Fruit fly (Drosophila melanogaster) whole organism, embryonic: Measurements from ENCODE around the gene CG4101.
A peak's percentile ranks its signal among the peaks of the same experiment; 100 is the strongest.

ENCODE experiments used
- ATbp ChIP-seq: fragments of 200-800 bp; sonication (Bioruptor generic); optimal IDR thresholded peaks from 2 replicates; lab custom pipeline; 2017; ENCODE audit warnings: missing biosample characterization, mild to moderate bottlenecking, missing genetic modification characterization, missing genetic modification reagents
- CG11723 ChIP-seq: fragments of 200-800 bp; sonication (Bioruptor generic); optimal IDR thresholded peaks from 2 replicates; lab custom pipeline; 2017; ENCODE audit warnings: missing biosample characterization, mild to moderate bottlenecking, missing genetic modification characterization
- CG12391 ChIP-seq: fragments of 200-800 bp; sonication (Bioruptor generic); optimal IDR thresholded peaks from 3 replicates; lab custom pipeline; 2018; ENCODE audit warnings: missing biosample characterization, mild to moderate bottlenecking, missing genetic modification characterization, moderate library complexity
- CG13287 ChIP-seq: fragments of 200-800 bp; sonication (Bioruptor generic); IDR thresholded peaks from 2 replicates; pipeline ENCODE4 v1.3.6; 2022; ENCODE audit warnings: missing biosample characterization, missing genetic modification characterization; ENCODE audit not compliant: partially characterized antibody
- CG14710 ChIP-seq: fragments of 200-800 bp; sonication (Bioruptor generic); optimal IDR thresholded peaks from 3 replicates; lab custom pipeline; 2019; ENCODE audit warnings: missing biosample characterization, mild to moderate bottlenecking, missing genetic modification characterization, moderate library complexity
- CG15514 ChIP-seq: fragments of 200-800 bp; sonication (Bioruptor generic); optimal IDR thresholded peaks from 3 replicates; lab custom pipeline; 2017; ENCODE audit warnings: missing biosample characterization, missing genetic modification characterization, mild to moderate bottlenecking, moderate library complexity, missing genetic modification reagents
- CG16813 ChIP-seq: fragments of 200-800 bp; sonication (Bioruptor generic); IDR thresholded peaks from 3 replicates; pipeline ENCODE4 v1.3.6; 2022; ENCODE audit warnings: missing biosample characterization, missing genetic modification characterization; ENCODE audit not compliant: partially characterized antibody
- CG17829 ChIP-seq: fragments of 200-800 bp; optimal IDR thresholded peaks from 2 replicates; lab custom pipeline; 2019; ENCODE audit warnings: missing biosample characterization, mild to moderate bottlenecking, missing genetic modification characterization, moderate library complexity
- CG17912 ChIP-seq: fragments of 200-800 bp; sonication (Bioruptor generic); optimal IDR thresholded peaks from 2 replicates; lab custom pipeline; 2018; ENCODE audit warnings: missing biosample characterization, mild to moderate bottlenecking, missing genetic modification characterization
- CG2199 ChIP-seq: fragments of 200-800 bp; sonication (Bioruptor generic); IDR thresholded peaks from 3 replicates; pipeline ENCODE4 v1.3.6; 2022; ENCODE audit warnings: missing biosample characterization, missing genetic modification characterization
- CG31388 ChIP-seq: fragments of 200-800 bp; sonication (Bioruptor generic); optimal IDR thresholded peaks from 2 replicates; lab custom pipeline; 2016; ENCODE audit warnings: missing biosample characterization, missing genetic modification characterization
- CG32767 ChIP-seq: fragments of 200-800 bp; sonication (Bioruptor generic); IDR thresholded peaks from 2 replicates; pipeline ENCODE4 v1.3.6; 2022; ENCODE audit warnings: missing biosample characterization, missing genetic modification characterization
- CG3407 ChIP-seq: fragments of 200-800 bp; sonication (Bioruptor generic); optimal IDR thresholded peaks from 2 replicates; lab custom pipeline; 2018; ENCODE audit warnings: missing biosample characterization, mild to moderate bottlenecking, missing genetic modification characterization
- CG5180 ChIP-seq: fragments of 200-800 bp; sonication (Bioruptor generic); optimal IDR thresholded peaks from 3 replicates; lab custom pipeline; 2017; ENCODE audit warnings: missing biosample characterization, missing genetic modification characterization, mild to moderate bottlenecking, moderate library complexity, missing genetic modification reagents
- CG8924 ChIP-seq: fragments of 200-800 bp; optimal IDR thresholded peaks from 3 replicates; lab custom pipeline; 2019; ENCODE audit warnings: missing biosample characterization, mild to moderate bottlenecking, missing genetic modification characterization, moderate library complexity
- Camta ChIP-seq: fragments of 200-800 bp; sonication (Bioruptor generic); optimal IDR thresholded peaks from 2 replicates; lab custom pipeline; 2016; ENCODE audit warnings: missing biosample characterization, missing genetic modification characterization
- D ChIP-seq, 2 experiments: fragments of 200-800 bp in 1 of 2; fragments of >200 bp in 1 of 2; sonication (Bioruptor generic) in 1 of 2; optimal IDR thresholded peaks; 2 replicates in 1 of 2; 3 replicates in 1 of 2; lab custom pipeline; 2017; ENCODE audit warnings: mild to moderate bottlenecking in 1 of 2, missing biosample characterization in 1 of 2, missing genetic modification characterization in 1 of 2, missing genetic modification reagents in 1 of 2
- E2f1 ChIP-seq: fragments of 200-800 bp; sonication (Bioruptor generic); IDR thresholded peaks from 2 replicates; pipeline ENCODE4 v1.3.6; 2022; ENCODE audit warnings: missing biosample characterization, missing genetic modification characterization
- Hand ChIP-seq: fragments of 200-800 bp; sonication (Bioruptor generic); optimal IDR thresholded peaks from 2 replicates; lab custom pipeline; 2017; ENCODE audit warnings: mild to moderate bottlenecking, missing biosample characterization, missing genetic modification reagents, missing genetic modification characterization
- HmgD ChIP-seq: fragments of 200-800 bp; sonication (Bioruptor generic); optimal IDR thresholded peaks from 3 replicates; lab custom pipeline; 2016; ENCODE audit warnings: missing biosample characterization, missing genetic modification characterization
- Hmx ChIP-seq: fragments of 200-800 bp; sonication (Bioruptor generic); optimal IDR thresholded peaks from 2 replicates; lab custom pipeline; 2016; ENCODE audit warnings: missing biosample characterization, missing genetic modification characterization
- Max ChIP-seq: fragments of 200-800 bp; sonication (Bioruptor generic); optimal IDR thresholded peaks from 2 replicates; lab custom pipeline; 2016; ENCODE audit warnings: missing biosample characterization, mild to moderate bottlenecking, missing genetic modification characterization
- Neu2 ChIP-seq: fragments of 200-800 bp; sonication (Bioruptor generic); optimal IDR thresholded peaks from 3 replicates; lab custom pipeline; 2016; ENCODE audit warnings: missing biosample characterization, missing genetic modification characterization, borderline replicate concordance
- Nf-YB ChIP-seq: fragments of 200-800 bp; sonication (Bioruptor generic); optimal IDR thresholded peaks from 3 replicates; lab custom pipeline; 2019; ENCODE audit warnings: missing biosample characterization, mild to moderate bottlenecking, missing genetic modification characterization, moderate library complexity
- NfI ChIP-seq: fragments of 200-800 bp; sonication (Bioruptor generic); optimal IDR thresholded peaks from 3 replicates; lab custom pipeline; 2018; ENCODE audit warnings: missing biosample characterization, mild to moderate bottlenecking, missing genetic modification characterization, moderate library complexity
- Scr ChIP-seq: fragments of 200-800 bp; sonication (Bioruptor generic); IDR thresholded peaks from 2 replicates; pipeline ENCODE4 v1.3.6; 2022; ENCODE audit warnings: missing biosample characterization, missing genetic modification characterization; ENCODE audit not compliant: partially characterized antibody
- YL-1 ChIP-seq: fragments of 200-800 bp; sonication (Bioruptor generic); optimal IDR thresholded peaks from 3 replicates; lab custom pipeline; 2017; ENCODE audit warnings: missing biosample characterization, mild to moderate bottlenecking, missing genetic modification characterization
- abd-A ChIP-seq: fragments of 200-800 bp; sonication (Bioruptor generic); optimal IDR thresholded peaks from 3 replicates; lab custom pipeline; 2019; ENCODE audit warnings: missing biosample characterization, mild to moderate bottlenecking, missing genetic modification characterization, moderate library complexity
- ash1 ChIP-seq: fragments of 200-800 bp; sonication (Bioruptor generic); optimal IDR thresholded peaks from 2 replicates; lab custom pipeline; 2018; ENCODE audit warnings: missing biosample characterization, mild to moderate bottlenecking, missing genetic modification characterization
- az2 ChIP-seq: fragments of 200-800 bp; sonication (Bioruptor generic); optimal IDR thresholded peaks from 3 replicates; lab custom pipeline; 2016; ENCODE audit warnings: missing biosample characterization, missing genetic modification characterization
- bbx ChIP-seq: fragments of 200-800 bp; sonication (Bioruptor generic); IDR thresholded peaks from 2 replicates; pipeline ENCODE4 v1.3.6; 2022; ENCODE audit warnings: missing biosample characterization, missing genetic modification characterization; ENCODE audit not compliant: partially characterized antibody
- bcd ChIP-seq: fragments of 200-800 bp; sonication (Bioruptor generic); optimal IDR thresholded peaks from 2 replicates; lab custom pipeline; 2017; ENCODE audit warnings: missing biosample characterization, mild to moderate bottlenecking, missing genetic modification characterization
- btn ChIP-seq: fragments of 200-800 bp; sonication (Bioruptor generic); optimal IDR thresholded peaks from 2 replicates; lab custom pipeline; 2016; ENCODE audit warnings: missing biosample characterization, missing genetic modification characterization
- corto ChIP-seq: fragments of 200-800 bp; sonication (Bioruptor generic); optimal IDR thresholded peaks from 2 replicates; lab custom pipeline; 2016; ENCODE audit warnings: missing biosample characterization, mild to moderate bottlenecking, missing genetic modification characterization, moderate library complexity
- crp ChIP-seq, 2 experiments: fragments of 200-800 bp; sonication (Bioruptor generic); optimal IDR thresholded peaks; 2 replicates in 1 of 2; 3 replicates in 1 of 2; lab custom pipeline; 2017; ENCODE audit warnings: missing biosample characterization in 2 of 2, missing genetic modification characterization in 2 of 2, mild to moderate bottlenecking in 1 of 2, moderate library complexity in 1 of 2
- da ChIP-seq: fragments of 200-800 bp; sonication (Bioruptor generic); optimal IDR thresholded peaks from 2 replicates; lab custom pipeline; 2016; ENCODE audit warnings: missing biosample characterization, missing genetic modification characterization
- fd96Cb ChIP-seq: fragments of 200-800 bp; sonication (Bioruptor generic); optimal IDR thresholded peaks from 2 replicates; lab custom pipeline; 2018; ENCODE audit warnings: missing biosample characterization, mild to moderate bottlenecking, missing genetic modification characterization, moderate library complexity
- grau ChIP-seq: fragments of 200-800 bp; optimal IDR thresholded peaks from 3 replicates; lab custom pipeline; 2019; ENCODE audit warnings: missing biosample characterization, mild to moderate bottlenecking, missing genetic modification characterization, moderate library complexity
- hbn ChIP-seq: fragments of 200-800 bp; sonication (Bioruptor generic); IDR thresholded peaks from 2 replicates; pipeline ENCODE4 v1.3.6; 2022; ENCODE audit warnings: missing biosample characterization, missing genetic modification characterization; ENCODE audit not compliant: partially characterized antibody
- kah ChIP-seq: fragments of 200-800 bp; sonication (Bioruptor generic); optimal IDR thresholded peaks from 2 replicates; lab custom pipeline; 2018; ENCODE audit warnings: missing biosample characterization, mild to moderate bottlenecking, missing genetic modification characterization
- kay ChIP-seq: fragments of 200-800 bp; sonication (Bioruptor generic); optimal IDR thresholded peaks from 2 replicates; lab custom pipeline; 2016; ENCODE audit warnings: missing biosample characterization, missing genetic modification characterization
- ken ChIP-seq: fragments of 200-800 bp; sonication (Bioruptor generic); IDR thresholded peaks from 3 replicates; pipeline ENCODE4 v1.3.6; 2022; ENCODE audit warnings: missing biosample characterization, missing genetic modification characterization
- lilli ChIP-seq: fragments of 200-800 bp; sonication (Bioruptor generic); optimal IDR thresholded peaks from 3 replicates; lab custom pipeline; 2016; ENCODE audit warnings: missing biosample characterization, missing genetic modification characterization
- luna ChIP-seq: fragments of 200-800 bp; sonication (Bioruptor generic); optimal IDR thresholded peaks from 2 replicates; lab custom pipeline; 2016; ENCODE audit warnings: missing biosample characterization, missing genetic modification characterization
- nerfin-1 ChIP-seq: fragments of 200-800 bp; sonication (Bioruptor generic); optimal IDR thresholded peaks from 3 replicates; lab custom pipeline; 2019; ENCODE audit warnings: missing biosample characterization, mild to moderate bottlenecking, missing genetic modification characterization, moderate library complexity
- pho ChIP-seq: fragments of 200-800 bp; sonication (Bioruptor generic); optimal IDR thresholded peaks from 2 replicates; lab custom pipeline; 2016; ENCODE audit warnings: missing biosample characterization, missing genetic modification characterization
- stwl ChIP-seq: fragments of 200-800 bp; sonication (Bioruptor generic); optimal IDR thresholded peaks from 3 replicates; lab custom pipeline; 2018; ENCODE audit warnings: missing biosample characterization, mild to moderate bottlenecking, missing genetic modification characterization, moderate library complexity
- trem ChIP-seq: fragments of 200-800 bp; optimal IDR thresholded peaks from 3 replicates; lab custom pipeline; 2019; ENCODE audit warnings: missing biosample characterization, mild to moderate bottlenecking, missing genetic modification characterization, moderate library complexity
- zfh2 ChIP-seq: fragments of 200-800 bp; sonication (Bioruptor generic); optimal IDR thresholded peaks from 2 replicates; lab custom pipeline; 2016; ENCODE audit warnings: missing biosample characterization, missing genetic modification characterization

The CG4101 gene

dm6 chr3L:16580049-16580448, 32.2 kb upstream of the CG4101 start, which contains the start of gene nxf2 (continued):
- TF ChIP-seq pho (no peak), Scr (GFP tag; lab: Robert Waterston, UW) (peak; percentile 66), ken (no peak), Max (no peak), kah (GFP tag; lab: Kevin White, UChicago) (no peak), az2 (GFP tag; lab: Kevin White, UChicago) (no peak), Hmx (GFP tag; lab: Kevin White, UChicago) (no peak), CG32767 (no peak), zfh2 (GFP tag; lab: Kevin White, UChicago) (no peak), da (no peak), trem (tag; lab: Kevin White, UChicago) (peak; percentile 19), Nf-YB (GFP tag; lab: Kevin White, UChicago) (no peak), CG2199 (GFP tag; lab: Robert Waterston, UW) (0 out of 3 replicates have a peak, but pooled peaks have one; percentile 41), grau (tag; lab: Kevin White, UChicago) (no peak), E2f1 (GFP tag; lab: Robert Waterston, UW) (no peak), NfI (GFP tag; lab: Kevin White, UChicago) (no peak), HmgD (GFP tag; lab: Kevin White, UChicago) (no peak), corto (no peak), CG17912 (GFP tag; lab: Kevin White, UChicago) (no peak), D (optimal IDR thresholded peaks at IDR 0.05; lab: Kevin White, UChicago) (no peak), D (GFP tag; optimal IDR thresholded peaks at IDR 0.05; lab: Kevin White, UChicago) (no peak), CG13287 (peak; percentile 47), CG17829 (no peak), hbn (GFP tag; lab: Robert Waterston, UW) (peak; percentile 44; the same call in 1 of the 2 replicates), CG15514 (GFP tag; lab: Kevin White, UChicago) (no peak), lilli (no peak), stwl (peak; percentile 25), bcd (GFP tag; lab: Kevin White, UChicago) (no peak), crp (GFP tag; optimal IDR thresholded peaks at IDR 0.05; lab: Kevin White, UChicago) (no peak), Neu2 (peak; percentile 62), Hand (no peak), fd96Cb (tag; lab: Kevin White, UChicago) (no peak), btn (no peak), ash1 (GFP tag; lab: Kevin White, UChicago) (no peak), luna (GFP tag; lab: Kevin White, UChicago) (no peak), CG3407 (GFP tag; lab: Kevin White, UChicago) (no peak), Camta (no peak), bbx (peak; percentile 68), CG14710 (peak; percentile 12), YL-1 (GFP tag; lab: Kevin White, UChicago) (no peak), CG8924 (tag; lab: Kevin White, UChicago) (no peak), abd-A (tag; lab: Kevin White, UChicago) (no peak), nerfin-1 (tag; lab: Kevin White, UChicago) (peak; percentile 43), ATbp (GFP tag; lab: Kevin White, UChicago) (no peak), kay (GFP tag; lab: Kevin White, UChicago) (no peak), CG31388 (no peak), CG11723 (no peak), CG5180 (GFP tag; lab: Kevin White, UChicago) (no peak), CG16813 (peak; percentile 55; the same call in 2 of the 3 replicates), CG12391 (tag; lab: Kevin White, UChicago) (no peak)
